Worm (Caenorhabditis elegans) whole organism, young adult: ENCODE measurements around the gene rps-24.

Experiments used
- B0019.2 ChIP-seq: fragments of 200-800 bp; sonication (Bioruptor generic); conservative IDR thresholded peaks from 2 replicates; pipeline ENCODE4 v1.3.6; 2022; ENCODE audit warnings: missing genetic modification reagents, missing genetic modification characterization, missing compliant biosample characterization
- F37B4.10 ChIP-seq: fragments of 200-800 bp; sonication (Bioruptor generic); IDR thresholded peaks from 2 replicates; pipeline ENCODE4 v1.3.6; 2022; ENCODE audit warnings: missing genetic modification characterization, missing compliant biosample characterization
- T26A5.8 ChIP-seq: sonication (generic microtip); optimal IDR thresholded peaks from 2 replicates; lab custom pipeline; 2016; ENCODE audit warnings: missing genetic modification characterization, missing compliant biosample characterization
- Y95B8A.8 ChIP-seq: fragments of 200-800 bp; sonication (Bioruptor generic); IDR thresholded peaks from 2 replicates; pipeline ENCODE4 v1.3.6; 2022; ENCODE audit warnings: missing genetic modification reagents, missing genetic modification characterization, missing compliant biosample characterization
- attf-5 ChIP-seq: fragments of 200-800 bp; sonication (Bioruptor generic); optimal IDR thresholded peaks from 2 replicates; lab custom pipeline; 2018; ENCODE audit warnings: mild to moderate bottlenecking, missing genetic modification characterization, missing compliant biosample characterization
- bed-1 ChIP-seq: fragments of 200-800 bp; sonication (Bioruptor generic); IDR thresholded peaks from 2 replicates; pipeline ENCODE4 v1.3.6; 2022; ENCODE audit warnings: missing genetic modification reagents, missing genetic modification characterization, missing compliant biosample characterization
- cebp-2 ChIP-seq: fragments of 200-800 bp; sonication (Bioruptor generic); IDR thresholded peaks from 2 replicates; pipeline ENCODE4 v1.3.6; 2022; ENCODE audit warnings: missing genetic modification characterization, missing compliant biosample characterization
- ceh-91 ChIP-seq: fragments of 200-800 bp; sonication (Bioruptor generic); IDR thresholded peaks from 2 replicates; pipeline ENCODE4 v1.3.6; 2022; ENCODE audit warnings: missing genetic modification reagents, missing genetic modification characterization, missing compliant biosample characterization
- dox-1 ChIP-seq: fragments of 200-800 bp; sonication (Bioruptor generic); IDR thresholded peaks from 2 replicates; pipeline ENCODE4 v1.3.6; 2022; ENCODE audit warnings: missing genetic modification reagents, missing genetic modification characterization, missing compliant biosample characterization
- ets-4 ChIP-seq: fragments of 200-800 bp; sonication (Bioruptor generic); optimal IDR thresholded peaks from 2 replicates; lab custom pipeline; 2018; ENCODE audit warnings: mild to moderate bottlenecking, missing genetic modification characterization, missing compliant biosample characterization
- hmg-20 ChIP-seq: fragments of 200-800 bp; sonication (Bioruptor generic); IDR thresholded peaks from 2 replicates; pipeline ENCODE4 v1.3.6; 2022; ENCODE audit warnings: missing genetic modification reagents, missing genetic modification characterization, missing compliant biosample characterization
- lag-1 ChIP-seq: fragments of 200-800 bp; sonication (Bioruptor generic); IDR thresholded peaks from 2 replicates; pipeline ENCODE4 v1.3.6; 2022; ENCODE audit warnings: missing genetic modification reagents, missing genetic modification characterization, missing compliant biosample characterization
- lin-54 ChIP-seq: fragments of 200-800 bp; sonication (Bioruptor generic); optimal IDR thresholded peaks from 2 replicates; lab custom pipeline; 2018; ENCODE audit warnings: mild to moderate bottlenecking, missing genetic modification characterization, missing compliant biosample characterization
- repo-1 ChIP-seq: sonication (generic microtip); optimal IDR thresholded peaks from 2 replicates; lab custom pipeline; 2017; ENCODE audit warnings: mild to moderate bottlenecking, missing genetic modification characterization, missing compliant biosample characterization
- rpc-1 ChIP-seq, 2 experiments: fragments of 150-350 bp in 1 of 2; sonication (generic microtip) in 1 of 2; optimal IDR thresholded peaks; 2 replicates each; lab custom pipeline; 2014 to 2018; ENCODE audit warnings: missing biosample characterization in 1 of 2, missing genetic modification characterization in 1 of 2, missing genetic modification reagents in 1 of 2, missing genotype in 1 of 2
- tbp1 ChIP-seq: fragments of 200-800 bp; sonication (Bioruptor generic); optimal IDR thresholded peaks from 2 replicates; lab custom pipeline; 2018; ENCODE audit warnings: mild to moderate bottlenecking, missing genetic modification characterization, missing compliant biosample characterization
- tlf-1 ChIP-seq: fragments of 200-800 bp; sonication (Bioruptor generic); optimal IDR thresholded peaks from 2 replicates; lab custom pipeline; 2018; ENCODE audit warnings: mild to moderate bottlenecking, missing genetic modification characterization, missing compliant biosample characterization
- zfh-2 ChIP-seq: fragments of 200-800 bp; sonication (Bioruptor generic); conservative IDR thresholded peaks from 2 replicates; pipeline ENCODE4 v1.3.6; 2022; ENCODE audit warnings: missing genetic modification reagents, missing genetic modification characterization, missing compliant biosample characterization

rps-24 gene

ce11 chrIV:428869-429268, 43.2 kb downstream of the rps-24 start, which contains the start of gene Y66H1A.5 (continued):
- TF ChIP-seq F37B4.10 (GFP tag; lab: Robert Waterston, UW), result no peak
- no peak for TF ChIP-seq ets-4 (GFP tag; lab: Kevin White, UChicago)
- no peak for TF ChIP-seq T26A5.8 (tag; lab: Kevin White, UChicago)
- no peak for TF ChIP-seq attf-5 (GFP tag; lab: Kevin White, UChicago)
- TF ChIP-seq cebp-2 (GFP tag; lab: Robert Waterston, UW), result no peak
- TF ChIP-seq tlf-1 (GFP tag; lab: Kevin White, UChicago), result peak; percentile 37
- TF ChIP-seq lin-54 (GFP tag; lab: Kevin White, UChicago), result no peak
- no peak for TF ChIP-seq bed-1 (GFP tag; lab: Robert Waterston, UW)
- no peak for TF ChIP-seq hmg-20 (GFP tag; lab: Robert Waterston, UW)
- no peak for TF ChIP-seq repo-1 (tag; lab: Kevin White, UChicago)
- TF ChIP-seq zfh-2 (GFP tag; lab: Robert Waterston, UW), result no peak
- TF ChIP-seq ceh-91 (GFP tag; lab: Robert Waterston, UW), result no peak
- TF ChIP-seq tbp1 (GFP tag; lab: Kevin White, UChicago), result no peak
- TF ChIP-seq lag-1 (GFP tag; lab: Robert Waterston, UW), result no peak
- TF ChIP-seq dox-1 (GFP tag; lab: Robert Waterston, UW), result no peak
- TF ChIP-seq B0019.2, result no peak
- no peak for TF ChIP-seq Y95B8A.8
- no peak for TF ChIP-seq rpc-1 (optimal IDR thresholded peaks at IDR 0.05; lab: Kevin White, UChicago)
- no peak for TF ChIP-seq rpc-1 (tag; optimal IDR thresholded peaks at IDR 0.05; lab: Kevin White, UChicago)
